Fruit fly (Drosophila melanogaster): ENCODE data around the gene Jon74E.
A peak's percentile ranks its signal among the peaks of the same experiment; 100 is the strongest.

Gene Jon74E

DNA sequence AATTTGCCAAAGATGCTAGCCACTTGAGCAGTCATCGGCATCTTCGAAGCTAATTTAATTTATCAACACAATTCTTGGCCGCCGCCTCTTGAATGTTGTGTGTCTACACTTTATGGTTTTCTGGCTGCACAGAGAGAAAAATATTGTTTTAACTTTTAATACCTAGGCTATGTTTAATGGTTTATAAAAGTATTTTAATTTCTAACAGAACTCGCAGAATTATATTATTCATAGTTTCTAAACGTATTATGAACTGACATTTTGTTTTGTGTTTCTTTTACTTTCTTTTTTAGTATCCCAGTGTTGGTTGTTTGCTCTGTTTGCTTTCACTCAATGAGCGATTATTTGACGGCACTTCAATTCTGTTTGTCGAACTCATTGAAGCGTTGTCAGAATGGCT lies 16.7 kb downstream of the Jon74E start (continued):
- TF ChIP-seq Max (GFP tag; optimal IDR thresholded peaks at IDR 0.05) (no peak), phol (tag; optimal IDR thresholded peaks at IDR 0.05) (peak; percentile 54), CG3163 (GFP tag; optimal IDR thresholded peaks at IDR 0.05) (no peak), CG7357 (GFP tag; IDR thresholded peaks at IDR 0.05) (no peak), Hr51 (GFP tag; optimal IDR thresholded peaks at IDR 0.05) (peak in 1 of 2 experiments; percentile 32), CG4617 (GFP tag; optimal IDR thresholded peaks at IDR 0.05; ENCODE audit: borderline replicate concordance) (no peak), CG9876 (GFP tag; optimal IDR thresholded peaks at IDR 0.05) (no peak), shn (GFP tag; optimal IDR thresholded peaks at IDR 0.05) (no peak), CG2116 (GFP tag; optimal IDR thresholded peaks at IDR 0.05) (no peak), Med (GFP tag) (peak; percentile 78), CG11504 (tag; optimal IDR thresholded peaks at IDR 0.05) (no peak), CG17186 (GFP tag; optimal IDR thresholded peaks at IDR 0.05) (no peak), CG18476 (GFP tag; optimal IDR thresholded peaks at IDR 0.05) (no peak), cwo (GFP tag; optimal IDR thresholded peaks at IDR 0.05) (peak; percentile 15), Dip2 (GFP tag; IDR thresholded peaks at IDR 0.05) (no peak), CHES-1-like (GFP tag; optimal IDR thresholded peaks at IDR 0.05) (no peak), CG12769 (tag; optimal IDR thresholded peaks at IDR 0.05) (no peak), Hr78 (GFP tag; optimal IDR thresholded peaks at IDR 0.05) (no peak), grau (tag; optimal IDR thresholded peaks at IDR 0.05) (peak; percentile 49), CG17328 (GFP tag; IDR thresholded peaks at IDR 0.05) (peak; percentile 35; the same call in 1 of the 2 replicates), Hmx (GFP tag; optimal IDR thresholded peaks at IDR 0.05) (no peak), lbe (GFP tag; optimal IDR thresholded peaks at IDR 0.05) (no peak), CG13894 (tag; optimal IDR thresholded peaks at IDR 0.05) (no peak), CG9817 (tag; optimal IDR thresholded peaks at IDR 0.05) (no peak), vfl (GFP tag; optimal IDR thresholded peaks at IDR 0.05) (no peak), CG43689 (GFP tag; IDR thresholded peaks at IDR 0.05) (no peak), cad (GFP tag; optimal IDR thresholded peaks at IDR 0.05) (no peak), CG15601 (tag; optimal IDR thresholded peaks at IDR 0.05) (peak; percentile 49), dm (GFP tag; optimal IDR thresholded peaks at IDR 0.05) (no peak), CG17359 (tag; optimal IDR thresholded peaks at IDR 0.05) (peak; percentile 59), fd64A (GFP tag; optimal IDR thresholded peaks at IDR 0.05) (no peak), tap (tag; optimal IDR thresholded peaks at IDR 0.05) (no peak), Atf-2 (GFP tag; optimal IDR thresholded peaks at IDR 0.05) (no peak), CG16863 (GFP tag; optimal IDR thresholded peaks at IDR 0.05) (no peak), CG2120 (GFP tag; optimal IDR thresholded peaks at IDR 0.05) (peak; percentile 33), CG14860 (GFP tag; IDR thresholded peaks at IDR 0.05; ENCODE audit: partially characterized antibody) (no peak), stc (GFP tag; IDR thresholded peaks at IDR 0.05) (no peak), Taf1 (GFP tag; IDR thresholded peaks at IDR 0.05) (no peak), zf30C (GFP tag; optimal IDR thresholded peaks at IDR 0.05) (no peak), CG11456 (GFP tag; IDR thresholded peaks at IDR 0.05) (no peak), eyg (GFP tag; optimal IDR thresholded peaks at IDR 0.05) (no peak), CG9215 (GFP tag; IDR thresholded peaks at IDR 0.05) (no peak), ATbp (GFP tag; optimal IDR thresholded peaks at IDR 0.05) (peak; percentile 31), Hey (tag; optimal IDR thresholded peaks at IDR 0.05) (no peak), CG7786 (GFP tag; optimal IDR thresholded peaks at IDR 0.05) (no peak), CG31224 (GFP tag; IDR thresholded peaks at IDR 0.05) (no peak), fd3F (GFP tag; optimal IDR thresholded peaks at IDR 0.05) (peak; percentile 4), CG13775 (GFP tag; optimal IDR thresholded peaks at IDR 0.05) (no peak), Opbp (GFP tag; IDR thresholded peaks at IDR 0.05; ENCODE audit: partially characterized antibody) (no peak), CG8359 (GFP tag; optimal IDR thresholded peaks at IDR 0.05; ENCODE audit: borderline replicate concordance) (no peak), CG4360 (GFP tag; IDR thresholded peaks at IDR 0.05) (no peak)
